Worm (Caenorhabditis elegans) whole organism, L1 larva: Measurements from ENCODE around the gene H27A22.1.
A peak's percentile ranks its signal among the peaks of the same experiment; 100 is the strongest.

ENCODE experiments used
- F16B12.6 ChIP-seq: fragments of 150-350 bp; optimal IDR thresholded peaks from 2 replicates; lab custom pipeline; 2014; ENCODE audit warnings: missing biosample characterization, missing genetic modification characterization
- alr-1 ChIP-seq: fragments of 200-800 bp; sonication (Bioruptor generic); optimal IDR thresholded peaks from 2 replicates; lab custom pipeline; 2018; ENCODE audit warnings: borderline replicate concordance, mild to moderate bottlenecking, missing genetic modification characterization, missing compliant biosample characterization
- ama-1 ChIP-seq: fragments of 150-350 bp; optimal IDR thresholded peaks from 2 replicates; lab custom pipeline; 2014
- blmp-1 ChIP-seq: fragments of 150-350 bp; optimal IDR thresholded peaks from 2 replicates; lab custom pipeline; 2014; ENCODE audit warnings: missing biosample characterization, missing genetic modification characterization
- ceh-63 ChIP-seq: fragments of 200-800 bp; sonication (Bioruptor generic); optimal IDR thresholded peaks from 2 replicates; lab custom pipeline; 2018; ENCODE audit warnings: mild to moderate bottlenecking, missing genetic modification characterization, missing compliant biosample characterization
- efl-1 ChIP-seq, 4 experiments: fragments of 150-350 bp; optimal IDR thresholded peaks in 3 of 4; peaks in 1 of 4; 1 replicate in 1 of 4; 2 replicates in 3 of 4; lab custom pipeline; 2014; ENCODE audit warnings: missing biosample characterization in 2 of 4, missing genetic modification characterization in 2 of 4, missing genetic modification reagents in 2 of 4
- efl-3 ChIP-seq: fragments of 200-800 bp; sonication (Bioruptor generic); optimal IDR thresholded peaks from 2 replicates; lab custom pipeline; 2018; ENCODE audit warnings: mild to moderate bottlenecking, missing genetic modification characterization, missing compliant biosample characterization
- egl-27 ChIP-seq, 2 experiments: fragments of 150-350 bp in 1 of 2; sonication (generic microtip); optimal IDR thresholded peaks; 3 replicates each; lab custom pipeline; 2017 to 2018; ENCODE audit warnings: missing biosample characterization in 2 of 2, missing genetic modification characterization in 2 of 2, missing genetic modification reagents in 2 of 2
- elt-2 ChIP-seq: sonication (generic microtip); optimal IDR thresholded peaks from 2 replicates; lab custom pipeline; 2016; ENCODE audit warnings: missing genetic modification characterization, mild to moderate bottlenecking, inconsistent platforms, missing compliant biosample characterization, missing genetic modification reagents
- elt-3 ChIP-seq, 6 experiments: fragments of 150-350 bp in 1 of 6; sonication (generic microtip); optimal IDR thresholded peaks; 2 replicates each; lab custom pipeline; 2017 to 2018; ENCODE audit warnings: missing biosample characterization in 6 of 6, missing genetic modification characterization in 6 of 6, inconsistent platforms in 1 of 6
- hlh-17 ChIP-seq: fragments of 200-800 bp; sonication (Bioruptor generic); optimal IDR thresholded peaks from 2 replicates; lab custom pipeline; 2018; ENCODE audit warnings: missing genetic modification characterization, mild to moderate bottlenecking, missing compliant biosample characterization, moderate library complexity, borderline replicate concordance
- hlh-4 ChIP-seq: sonication (generic microtip); optimal IDR thresholded peaks from 2 replicates; lab custom pipeline; 2016; ENCODE audit warnings: mild to moderate bottlenecking, missing genetic modification characterization, missing compliant biosample characterization
- lin-14 ChIP-seq: fragments of 200-800 bp; sonication (Bioruptor generic); optimal IDR thresholded peaks from 2 replicates; lab custom pipeline; 2018; ENCODE audit warnings: mild to moderate bottlenecking, missing genetic modification characterization, moderate library complexity, missing compliant biosample characterization
- lsy-2 ChIP-seq, 2 experiments: fragments of 150-350 bp; optimal IDR thresholded peaks; 2 replicates each; lab custom pipeline; 2014; ENCODE audit warnings: missing biosample characterization in 2 of 2, missing genetic modification characterization in 2 of 2
- mef-2 ChIP-seq: fragments of 150-350 bp; optimal IDR thresholded peaks from 2 replicates; lab custom pipeline; 2014; ENCODE audit warnings: missing biosample characterization, missing genetic modification characterization
- mep-1 ChIP-seq: fragments of 150-350 bp; optimal IDR thresholded peaks from 2 replicates; lab custom pipeline; 2014; ENCODE audit warnings: missing biosample characterization, missing genetic modification characterization
- nhr-20 ChIP-seq: sonication (generic microtip); optimal IDR thresholded peaks from 2 replicates; lab custom pipeline; 2016; ENCODE audit warnings: mild to moderate bottlenecking, missing genetic modification characterization, missing compliant biosample characterization
- nhr-28 ChIP-seq: fragments of 150-350 bp; optimal IDR thresholded peaks from 2 replicates; lab custom pipeline; 2014; ENCODE audit warnings: missing biosample characterization, missing genetic modification characterization
- nhr-77 ChIP-seq: fragments of 150-350 bp; optimal IDR thresholded peaks from 2 replicates; lab custom pipeline; 2014; ENCODE audit warnings: missing biosample characterization, missing genetic modification characterization
- nhr-84 ChIP-seq: sonication (generic microtip); optimal IDR thresholded peaks from 2 replicates; lab custom pipeline; 2017; ENCODE audit warnings: missing biosample characterization, missing genetic modification characterization
- nhr-85 ChIP-seq: sonication (generic microtip); peaks from one replicate; lab custom pipeline; 2016; ENCODE audit warnings: missing genetic modification characterization, inconsistent platforms, missing compliant biosample characterization
- nhr-90 ChIP-seq: sonication (generic microtip); optimal IDR thresholded peaks from 2 replicates; lab custom pipeline; 2016; ENCODE audit warnings: mild to moderate bottlenecking, missing genetic modification characterization, missing compliant biosample characterization; ENCODE audit not compliant: poor library complexity
- pqm-1 ChIP-seq: sonication (generic microtip); optimal IDR thresholded peaks from 3 replicates; lab custom pipeline; 2017; ENCODE audit warnings: missing biosample characterization, missing genetic modification characterization
- skn-1 ChIP-seq: fragments of 150-350 bp; optimal IDR thresholded peaks from 2 replicates; lab custom pipeline; 2014; ENCODE audit warnings: missing biosample characterization, missing genetic modification characterization
- snpc-4 ChIP-seq: fragments of 150-350 bp; optimal IDR thresholded peaks from 2 replicates; lab custom pipeline; 2014; ENCODE audit warnings: missing biosample characterization, missing genetic modification characterization
- snu-23 ChIP-seq: sonication (generic microtip); optimal IDR thresholded peaks from 2 replicates; lab custom pipeline; 2016; ENCODE audit warnings: missing genetic modification characterization, missing compliant biosample characterization
- sox-4 ChIP-seq: sonication (generic microtip); optimal IDR thresholded peaks from 2 replicates; lab custom pipeline; 2016; ENCODE audit warnings: missing genetic modification characterization, missing compliant biosample characterization
- sptf-1 ChIP-seq: fragments of 150-350 bp; optimal IDR thresholded peaks from 2 replicates; lab custom pipeline; 2014; ENCODE audit warnings: missing biosample characterization, missing genetic modification characterization
- swsn-7 ChIP-seq: sonication (generic microtip); optimal IDR thresholded peaks from 2 replicates; lab custom pipeline; 2016; ENCODE audit warnings: missing genetic modification characterization, missing compliant biosample characterization
- tbx-2 ChIP-seq: sonication (generic microtip); optimal IDR thresholded peaks from 2 replicates; lab custom pipeline; 2016; ENCODE audit warnings: missing genetic modification characterization, missing compliant biosample characterization
- unc-30 ChIP-seq: sonication (generic microtip); optimal IDR thresholded peaks from 2 replicates; lab custom pipeline; 2017; ENCODE audit warnings: missing biosample characterization, missing genetic modification characterization
- unc-62 ChIP-seq: fragments of 150-350 bp; optimal IDR thresholded peaks from 2 replicates; lab custom pipeline; 2014; ENCODE audit warnings: missing biosample characterization, missing genetic modification reagents, missing genetic modification characterization
- unc-86 ChIP-seq: sonication (generic microtip); optimal IDR thresholded peaks from 2 replicates; lab custom pipeline; 2016; ENCODE audit warnings: missing genetic modification characterization, missing compliant biosample characterization
- vab-15 ChIP-seq: sonication (generic microtip); optimal IDR thresholded peaks from 2 replicates; lab custom pipeline; 2017; ENCODE audit warnings: missing genotype, mild to moderate bottlenecking, missing genetic modification characterization, missing compliant biosample characterization
- ztf-11 ChIP-seq, 2 experiments: sonication (generic microtip); optimal IDR thresholded peaks; 2 replicates each; lab custom pipeline; 2016 to 2017; ENCODE audit warnings: missing genetic modification characterization in 2 of 2, missing biosample characterization in 1 of 2, missing compliant biosample characterization in 1 of 2

The H27A22.1 gene

ce11 chrV:10557676-10558075, 44.7 kb upstream of the H27A22.1 start, which contains the start of gene best-14:
Gene best-14, plus strand, starts transcription at chrV:10557976.
- TF ChIP-seq hlh-4 (tag; lab: Kevin White, UChicago) (no peak), swsn-7 (tag; lab: Kevin White, UChicago) (no peak), unc-86 (no peak), blmp-1 (tag; lab: Kevin White, UChicago) (peak; percentile 64), nhr-28 (tag; lab: Kevin White, UChicago) (no peak), elt-3 (tag; optimal IDR thresholded peaks at IDR 0.05; lab: Kevin White, UChicago) (no peak), lin-14 (GFP tag; lab: Kevin White, UChicago) (peak; percentile 10), nhr-20 (no peak), alr-1 (tag; lab: Kevin White, UChicago) (no peak)

ce11 chrV:10560621-10561020, 41.7 kb upstream of the H27A22.1 start, which contains the start of gene col-152:
Gene col-152, plus strand, starts transcription at chrV:10560921.
- no peak for TF ChIP-seq skn-1 (tag; lab: Kevin White, UChicago)
- no peak for TF ChIP-seq mep-1 (tag; lab: Kevin White, UChicago)
- no peak for TF ChIP-seq F16B12.6 (tag; lab: Kevin White, UChicago)
- TF ChIP-seq ceh-63 (GFP tag; lab: Kevin White, UChicago), result no peak
- TF ChIP-seq sox-4 (tag; lab: Kevin White, UChicago), result no peak
- no peak for TF ChIP-seq nhr-84
- TF ChIP-seq efl-3 (GFP tag; lab: Kevin White, UChicago), result no peak
- no peak for TF ChIP-seq ztf-11 (tag; optimal IDR thresholded peaks at IDR 0.05; lab: Kevin White, UChicago)
- TF ChIP-seq efl-1 (optimal IDR thresholded peaks at IDR 0.05; lab: Kevin White, UChicago), result no peak
- TF ChIP-seq efl-1 (GFP tag; optimal IDR thresholded peaks at IDR 0.05 in 1 of 2; lab: Kevin White, UChicago), result no peak
- TF ChIP-seq unc-62 (GFP tag; lab: Kevin White, UChicago), result no peak
- no peak for TF ChIP-seq elt-2 (tag; lab: Kevin White, UChicago)
- TF ChIP-seq snpc-4 (tag; lab: Kevin White, UChicago), result no peak
- no peak for TF ChIP-seq egl-27 (tag; optimal IDR thresholded peaks at IDR 0.05; lab: Kevin White, UChicago)
- no peak for TF ChIP-seq ama-1
- no peak for TF ChIP-seq pqm-1 (tag; lab: Kevin White, UChicago)
- no peak for TF ChIP-seq nhr-90
- no peak for TF ChIP-seq sptf-1 (tag; lab: Kevin White, UChicago)
- TF ChIP-seq vab-15, result no peak
- TF ChIP-seq lin-14 (GFP tag; lab: Kevin White, UChicago), result no peak
- TF ChIP-seq tbx-2 (tag; lab: Kevin White, UChicago), result no peak

- TF ChIP-seq unc-62 (GFP tag; lab: Kevin White, UChicago) (no peak), snpc-4 (tag; lab: Kevin White, UChicago) (no peak), snu-23 (GFP tag; lab: Kevin White, UChicago) (no peak), nhr-85 (tag; lab: Kevin White, UChicago) (no peak), unc-86 (no peak), alr-1 (tag; lab: Kevin White, UChicago) (no peak), ceh-63 (GFP tag; lab: Kevin White, UChicago) (no peak), unc-30 (tag; lab: Kevin White, UChicago) (no peak), lsy-2 (tag; optimal IDR thresholded peaks at IDR 0.05; lab: Kevin White, UChicago) (no peak), hlh-17 (GFP tag; lab: Kevin White, UChicago) (no peak), mef-2 (tag; lab: Kevin White, UChicago) (no peak)
These were observed 40.7 kb upstream of the H27A22.1 start for ce11 chrV:10561632-10562031.

ce11 chrV:10562817-10563216, 39.5 kb upstream of the H27A22.1 start:
- no peak for TF ChIP-seq nhr-77 (tag; lab: Kevin White, UChicago)
- peak; percentile 52 for TF ChIP-seq elt-2 (tag; lab: Kevin White, UChicago)
